Worm (Caenorhabditis elegans): ENCODE results near the gene EEED8.15.

The EEED8.15 gene

DNA sequence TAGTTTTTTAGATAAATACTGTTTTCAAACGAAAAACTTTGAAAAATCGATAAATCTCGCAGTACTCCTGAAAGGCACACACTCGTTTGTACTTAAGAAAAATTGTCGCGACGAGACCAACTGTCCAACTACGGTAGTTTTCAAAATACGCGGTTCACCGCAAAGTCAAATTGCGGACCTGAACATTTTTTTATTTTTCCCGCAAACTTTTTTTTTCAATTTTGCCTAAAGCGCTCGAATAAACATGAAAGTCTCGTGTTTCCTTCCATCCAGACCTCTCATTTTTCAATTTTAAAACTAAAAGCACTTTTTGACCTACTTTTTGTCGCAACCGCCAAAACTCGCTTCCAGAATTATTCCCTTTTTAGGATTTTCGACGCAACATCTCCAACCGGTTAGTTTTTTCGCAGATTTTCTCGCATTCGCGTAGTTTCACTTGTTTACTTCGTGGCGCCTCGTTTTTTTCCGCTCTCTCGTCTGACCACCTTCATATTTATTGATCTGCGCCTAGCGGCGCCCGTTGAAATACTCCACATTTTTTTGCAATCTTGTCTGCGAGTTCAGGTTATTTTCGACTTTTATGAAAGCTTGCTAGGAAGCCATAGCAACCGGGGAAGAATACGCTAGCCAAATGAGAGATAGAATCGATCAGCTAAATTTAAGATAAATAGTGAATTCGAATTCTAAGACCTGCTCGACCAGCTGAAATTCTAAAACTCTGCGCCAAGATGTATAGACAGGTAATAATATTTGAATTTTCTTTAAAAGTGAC lies 41.4 kb upstream of the EEED8.15 start, which contains the start of gene prdx-2 (continued):
- no peak for TF ChIP-seq php-3 (GFP tag; IDR thresholded peaks at IDR 0.05)
- peak; percentile 58; the same call in 1 of the 2 replicates for TF ChIP-seq lin-38 (GFP tag; IDR thresholded peaks at IDR 0.05)
- peak; percentile 18 for TF ChIP-seq F49E8.2 (tag; optimal IDR thresholded peaks at IDR 0.05; ENCODE audit: borderline replicate concordance)
- TF ChIP-seq F44E2.7 (GFP tag; IDR thresholded peaks at IDR 0.05): no peak
- TF ChIP-seq hlh-11 (tag; optimal IDR thresholded peaks at IDR 0.05): no peak
- no peak for TF ChIP-seq madf-5 (GFP tag; IDR thresholded peaks at IDR 0.05)
- TF ChIP-seq mdt-29 (GFP tag; IDR thresholded peaks at IDR 0.05): no peak
- TF ChIP-seq set-16 (GFP tag; IDR thresholded peaks at IDR 0.05): no peak

DNA sequence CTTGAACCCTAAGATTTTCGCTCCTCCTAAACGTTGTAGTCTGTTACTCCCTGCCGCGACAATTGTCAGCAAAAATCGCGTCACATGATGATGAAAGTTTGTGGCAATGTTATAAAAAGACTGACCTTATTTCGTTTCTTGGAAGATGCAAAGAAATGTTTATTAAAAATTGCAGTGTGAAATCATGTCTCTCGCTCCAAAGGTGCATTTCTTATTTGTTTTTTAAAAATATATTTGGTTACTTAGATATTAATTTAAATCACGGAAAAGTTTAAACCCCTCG lies 40.8 kb upstream of the EEED8.15 start:
- TF ChIP-seq F10B5.3 (tag; optimal IDR thresholded peaks at IDR 0.05): no peak
- TF ChIP-seq hlh-11 (tag; optimal IDR thresholded peaks at IDR 0.05): peak; percentile 1
- no peak for TF ChIP-seq lin-29 (GFP tag; IDR thresholded peaks at IDR 0.05)
- no peak for TF ChIP-seq nhr-48 (tag; optimal IDR thresholded peaks at IDR 0.05)
- no peak for TF ChIP-seq hmg-1.1 (GFP tag; IDR thresholded peaks at IDR 0.05)
- peak; percentile 50 for TF ChIP-seq hlh-30 (tag; optimal IDR thresholded peaks at IDR 0.05; ENCODE audit: insufficient read depth)
- no peak for TF ChIP-seq set-16 (GFP tag; IDR thresholded peaks at IDR 0.05)
- peak in 1 of 2 experiments; percentile 11 for TF ChIP-seq lsy-2 (tag; optimal IDR thresholded peaks at IDR 0.05)
- no peak for TF ChIP-seq pha-4 (GFP tag; IDR thresholded peaks at IDR 0.05)
- no peak for TF ChIP-seq pha-4 (tag; optimal IDR thresholded peaks at IDR 0.05)
- TF ChIP-seq unc-62 (GFP tag; optimal IDR thresholded peaks at IDR 0.05 in 1 of 2): peak in 1 of 2 experiments; percentile 49
- no peak for TF ChIP-seq unc-62 (tag; optimal IDR thresholded peaks at IDR 0.05)
- peak; percentile 44 for TF ChIP-seq nhr-28 (tag; optimal IDR thresholded peaks at IDR 0.05)
- no peak for TF ChIP-seq daf-19 (GFP tag; conservative IDR thresholded peaks at IDR 0.05)
- no peak for TF ChIP-seq F49E8.2 (tag; optimal IDR thresholded peaks at IDR 0.05; ENCODE audit: borderline replicate concordance)
- no peak for TF ChIP-seq ztf-7 (tag; optimal IDR thresholded peaks at IDR 0.05)
- TF ChIP-seq tag-97 (GFP tag; IDR thresholded peaks at IDR 0.05): no peak

DNA sequence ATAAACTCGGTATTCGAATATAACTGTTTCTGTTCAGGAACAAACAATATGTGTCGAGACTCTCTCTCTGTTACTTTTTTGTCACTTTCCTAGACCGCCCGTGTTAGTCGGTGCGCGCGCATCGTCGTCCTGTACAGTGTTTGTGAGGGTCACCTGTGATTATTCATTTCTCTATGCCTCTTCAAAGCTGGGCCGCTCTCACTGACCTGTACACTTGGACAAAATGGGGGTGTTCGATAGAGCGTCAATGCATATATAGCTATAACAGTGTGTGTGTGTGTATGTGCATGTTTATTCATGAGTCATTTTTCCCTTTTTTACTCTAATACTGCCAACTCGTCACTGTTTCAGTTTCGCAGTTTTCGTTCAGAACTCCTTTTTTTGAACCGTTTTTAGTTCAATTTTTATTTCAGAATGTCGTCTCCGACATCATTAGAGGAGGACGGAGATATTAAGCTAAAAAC lies 39.4 kb upstream of the EEED8.15 start, which contains the start of gene pkc-3:
Gene pkc-3, plus strand, starts transcription at position 414 of the 464 bp plus-strand sequence.
- peak; percentile 78 for TF ChIP-seq T26A8.4 (GFP tag; IDR thresholded peaks at IDR 0.05)
- TF ChIP-seq nhr-10 (tag; optimal IDR thresholded peaks at IDR 0.05): peak; percentile 11
- TF ChIP-seq mes-2 (tag; optimal IDR thresholded peaks at IDR 0.05; ENCODE audit: poor library complexity, severe bottlenecking): peak; percentile 67
- TF ChIP-seq T20F7.1 (GFP tag; optimal IDR thresholded peaks at IDR 0.05): peak; percentile 76
- 0 out of 2 replicates have a peak, but pooled peaks have one; percentile 52 for TF ChIP-seq dmd-8 (GFP tag; IDR thresholded peaks at IDR 0.05)
- TF ChIP-seq nhr-237 (tag; optimal IDR thresholded peaks at IDR 0.05): no peak
- TF ChIP-seq nhr-76 (tag; optimal IDR thresholded peaks at IDR 0.05): no peak
- peak; percentile 36; the same call in 1 of the 2 replicates for TF ChIP-seq nhr-42 (GFP tag; IDR thresholded peaks at IDR 0.05)
- no peak for TF ChIP-seq attf-4 (tag; optimal IDR thresholded peaks at IDR 0.05)
- peak; percentile 54 for TF ChIP-seq lin-13 (GFP tag; optimal IDR thresholded peaks at IDR 0.05)
- TF ChIP-seq duxl-1 (tag; optimal IDR thresholded peaks at IDR 0.05; ENCODE audit: poor library complexity): peak; percentile 50
- no peak for TF ChIP-seq ctbp-1 (GFP tag; IDR thresholded peaks at IDR 0.05)
- peak; percentile 85 for TF ChIP-seq dve-1 (tag; optimal IDR thresholded peaks at IDR 0.05; ENCODE audit: insufficient read depth)
- TF ChIP-seq spr-3 (GFP tag; optimal IDR thresholded peaks at IDR 0.05): peak; percentile 42
- peak; percentile 95 for TF ChIP-seq nhr-25 (tag; optimal IDR thresholded peaks at IDR 0.05; ENCODE audit: borderline replicate concordance, insufficient read depth)
- TF ChIP-seq saeg-2 (GFP tag; IDR thresholded peaks at IDR 0.05): no peak
- peak; percentile 58; the same call in 1 of the 2 replicates for TF ChIP-seq snpc-1.2 (GFP tag; IDR thresholded peaks at IDR 0.05)
- TF ChIP-seq aha-1 (tag): peak; percentile 99
- TF ChIP-seq snpc-4 (tag; optimal IDR thresholded peaks at IDR 0.05): no peak
- TF ChIP-seq lsy-2 (tag; optimal IDR thresholded peaks at IDR 0.05): peak; percentile 40 to 74
- no peak for TF ChIP-seq lin-29 (GFP tag; IDR thresholded peaks at IDR 0.05)
- no peak for TF ChIP-seq F10B5.3 (tag; optimal IDR thresholded peaks at IDR 0.05)
- TF ChIP-seq pqm-1 (tag; optimal IDR thresholded peaks at IDR 0.05): peak; percentile 71
- no peak for TF ChIP-seq egl-27 (tag; optimal IDR thresholded peaks at IDR 0.05)
- no peak for TF ChIP-seq zfp-2 (tag; optimal IDR thresholded peaks at IDR 0.05)
- TF ChIP-seq F37D6.2 (tag; optimal IDR thresholded peaks at IDR 0.05): no peak
- TF ChIP-seq lin-38 (GFP tag; IDR thresholded peaks at IDR 0.05): peak; percentile 79
- peak; percentile 52 for TF ChIP-seq dmd-6 (GFP tag; IDR thresholded peaks at IDR 0.05)
- no peak for TF ChIP-seq daf-19 (GFP tag; conservative IDR thresholded peaks at IDR 0.05)

Data from whole organism, L4 larva.